Fruit fly (Drosophila melanogaster) whole organism, embryonic: ENCODE data around the gene hll.

Source experiments
- Bdp1 ChIP-seq: fragments of 200-800 bp; sonication (Bioruptor generic); optimal IDR thresholded peaks from 3 replicates; lab custom pipeline; 2016; ENCODE audit warnings: missing biosample characterization, missing genetic modification characterization
- Bgb ChIP-seq: fragments of 200-800 bp; sonication (Bioruptor generic); IDR thresholded peaks from 2 replicates; pipeline ENCODE4 v1.3.6; 2022; ENCODE audit warnings: missing biosample characterization, missing genetic modification characterization; ENCODE audit not compliant: partially characterized antibody
- BtbVII ChIP-seq: fragments of 200-800 bp; sonication (Bioruptor generic); optimal IDR thresholded peaks from 3 replicates; lab custom pipeline; 2017; ENCODE audit warnings: missing biosample characterization, mild to moderate bottlenecking, missing genetic modification characterization
- CG10366 ChIP-seq: fragments of 200-800 bp; sonication (Bioruptor generic); IDR thresholded peaks from 2 replicates; pipeline ENCODE4 v1.3.6; 2022; ENCODE audit warnings: missing biosample characterization, missing genetic modification characterization
- CG10462 ChIP-seq: fragments of 200-800 bp; sonication (Bioruptor generic); optimal IDR thresholded peaks from 2 replicates; lab custom pipeline; 2016; ENCODE audit warnings: missing biosample characterization, missing genetic modification characterization
- CG10543 ChIP-seq: fragments of 200-800 bp; sonication (Bioruptor generic); optimal IDR thresholded peaks from 3 replicates; lab custom pipeline; 2017; ENCODE audit warnings: missing biosample characterization, mild to moderate bottlenecking, missing genetic modification characterization, moderate library complexity
- CG11504 ChIP-seq: fragments of 200-800 bp; sonication (Bioruptor generic); optimal IDR thresholded peaks from 3 replicates; lab custom pipeline; 2019; ENCODE audit warnings: missing biosample characterization, mild to moderate bottlenecking, missing genetic modification characterization, moderate library complexity
- CG1233 ChIP-seq: fragments of 200-800 bp; sonication (Bioruptor generic); optimal IDR thresholded peaks from 4 replicates; lab custom pipeline; 2018; ENCODE audit warnings: missing biosample characterization, mild to moderate bottlenecking, missing genetic modification characterization
- CG12659 ChIP-seq: fragments of 200-800 bp; sonication (Bioruptor generic); optimal IDR thresholded peaks from 3 replicates; lab custom pipeline; 2017; ENCODE audit warnings: mild to moderate bottlenecking, missing biosample characterization, missing genetic modification reagents, missing genetic modification characterization
- CG13296 ChIP-seq: fragments of 200-800 bp; sonication (Bioruptor generic); optimal IDR thresholded peaks from 3 replicates; lab custom pipeline; 2018; ENCODE audit warnings: missing biosample characterization, mild to moderate bottlenecking, missing genetic modification characterization
- CG15601 ChIP-seq: fragments of 200-800 bp; sonication (Bioruptor generic); optimal IDR thresholded peaks from 3 replicates; lab custom pipeline; 2019; ENCODE audit warnings: missing biosample characterization, mild to moderate bottlenecking, missing genetic modification characterization, moderate library complexity
- CG16813 ChIP-seq: fragments of 200-800 bp; sonication (Bioruptor generic); IDR thresholded peaks from 3 replicates; pipeline ENCODE4 v1.3.6; 2022; ENCODE audit warnings: missing biosample characterization, missing genetic modification characterization; ENCODE audit not compliant: partially characterized antibody
- CG17385 ChIP-seq: fragments of 200-800 bp; sonication (Bioruptor generic); optimal IDR thresholded peaks from 3 replicates; lab custom pipeline; 2018; ENCODE audit warnings: missing biosample characterization, mild to moderate bottlenecking, missing genetic modification characterization
- CG2199 ChIP-seq: fragments of 200-800 bp; sonication (Bioruptor generic); IDR thresholded peaks from 3 replicates; pipeline ENCODE4 v1.3.6; 2022; ENCODE audit warnings: missing biosample characterization, missing genetic modification characterization
- CG3847 ChIP-seq: fragments of 200-800 bp; sonication (Bioruptor generic); IDR thresholded peaks from 2 replicates; pipeline ENCODE4 v1.3.6; 2022; ENCODE audit warnings: missing biosample characterization, missing genetic modification characterization
- CG4282 ChIP-seq: fragments of 200-800 bp; sonication (Bioruptor generic); optimal IDR thresholded peaks from 2 replicates; lab custom pipeline; 2016; ENCODE audit warnings: missing biosample characterization, missing genetic modification characterization
- CG6765 ChIP-seq: fragments of 200-800 bp; sonication (Bioruptor generic); optimal IDR thresholded peaks from 3 replicates; lab custom pipeline; 2017; ENCODE audit warnings: missing biosample characterization, mild to moderate bottlenecking, missing genetic modification characterization
- CG8944 ChIP-seq: fragments of 200-800 bp; sonication (Bioruptor generic); optimal IDR thresholded peaks from 3 replicates; lab custom pipeline; 2016; ENCODE audit warnings: missing biosample characterization, missing genetic modification characterization
- CG9215 ChIP-seq: fragments of 200-800 bp; sonication (Bioruptor generic); IDR thresholded peaks from 2 replicates; pipeline ENCODE4 v1.3.6; 2022; ENCODE audit warnings: missing biosample characterization, missing genetic modification characterization
- CG9437 ChIP-seq: fragments of 200-800 bp; sonication (Bioruptor generic); optimal IDR thresholded peaks from 2 replicates; lab custom pipeline; 2018; ENCODE audit warnings: missing biosample characterization, mild to moderate bottlenecking, missing genetic modification characterization
- CTCF ChIP-seq: fragments of 200-800 bp; sonication (Bioruptor generic); optimal IDR thresholded peaks from 2 replicates; lab custom pipeline; 2017; ENCODE audit warnings: missing biosample characterization, mild to moderate bottlenecking, missing genetic modification characterization, moderate library complexity
- Drgx ChIP-seq: fragments of 200-800 bp; sonication (Bioruptor generic); IDR thresholded peaks from 2 replicates; pipeline ENCODE4 v1.3.6; 2022; ENCODE audit warnings: missing biosample characterization, missing genetic modification characterization
- Ets65A ChIP-seq: fragments of 200-800 bp; sonication (Bioruptor generic); peaks from one replicate; lab custom pipeline; 2016; ENCODE audit warnings: missing biosample characterization, missing genetic modification characterization
- Lhr ChIP-seq: fragments of 200-800 bp; sonication (Bioruptor generic); optimal IDR thresholded peaks from 3 replicates; lab custom pipeline; 2017; ENCODE audit warnings: mild to moderate bottlenecking, missing biosample characterization, missing genetic modification reagents, missing genetic modification characterization
- Meics ChIP-seq: fragments of 200-800 bp; sonication (Bioruptor generic); optimal IDR thresholded peaks from 2 replicates; lab custom pipeline; 2017; ENCODE audit warnings: missing biosample characterization, mild to moderate bottlenecking, missing genetic modification characterization
- Rfx ChIP-seq: fragments of 200-800 bp; sonication (Bioruptor generic); IDR thresholded peaks from 2 replicates; pipeline ENCODE4 v1.3.6; 2022; ENCODE audit warnings: missing biosample characterization, missing genetic modification characterization
- Sry-β ChIP-seq: fragments of 200-800 bp; sonication (Bioruptor generic); optimal IDR thresholded peaks from 2 replicates; lab custom pipeline; 2018; ENCODE audit warnings: missing biosample characterization, mild to moderate bottlenecking, missing genetic modification characterization, moderate library complexity
- al ChIP-seq: fragments of 200-800 bp; sonication (Bioruptor generic); IDR thresholded peaks from 2 replicates; pipeline ENCODE4 v1.3.6; 2022; ENCODE audit warnings: missing biosample characterization, missing genetic modification characterization
- btn ChIP-seq: fragments of 200-800 bp; sonication (Bioruptor generic); optimal IDR thresholded peaks from 2 replicates; lab custom pipeline; 2016; ENCODE audit warnings: missing biosample characterization, missing genetic modification characterization
- chinmo ChIP-seq: fragments of 200-800 bp; sonication (Bioruptor generic); IDR thresholded peaks from 4 replicates; pipeline ENCODE4 v1.3.6; 2022; ENCODE audit warnings: missing biosample characterization, missing genetic modification characterization; ENCODE audit not compliant: partially characterized antibody
- kah ChIP-seq: fragments of 200-800 bp; sonication (Bioruptor generic); optimal IDR thresholded peaks from 2 replicates; lab custom pipeline; 2018; ENCODE audit warnings: missing biosample characterization, mild to moderate bottlenecking, missing genetic modification characterization
- ken ChIP-seq: fragments of 200-800 bp; sonication (Bioruptor generic); IDR thresholded peaks from 3 replicates; pipeline ENCODE4 v1.3.6; 2022; ENCODE audit warnings: missing biosample characterization, missing genetic modification characterization
- mam ChIP-seq: fragments of 200-800 bp; sonication (Bioruptor generic); optimal IDR thresholded peaks from 3 replicates; lab custom pipeline; 2016; ENCODE audit warnings: missing biosample characterization, missing genetic modification characterization
- pita ChIP-seq: fragments of 200-800 bp; sonication (Bioruptor generic); optimal IDR thresholded peaks from 2 replicates; lab custom pipeline; 2017; ENCODE audit warnings: missing biosample characterization, mild to moderate bottlenecking, missing genetic modification characterization
- pros ChIP-seq: fragments of 200-800 bp; sonication (Bioruptor generic); optimal IDR thresholded peaks from 3 replicates; lab custom pipeline; 2019; ENCODE audit warnings: missing biosample characterization, mild to moderate bottlenecking, missing genetic modification characterization, moderate library complexity
- scrt ChIP-seq: fragments of 200-800 bp; sonication (Bioruptor generic); optimal IDR thresholded peaks from 2 replicates; lab custom pipeline; 2018; ENCODE audit warnings: missing biosample characterization, mild to moderate bottlenecking, missing genetic modification characterization, moderate library complexity
- sens ChIP-seq: fragments of 200-800 bp; sonication (Bioruptor generic); peaks from one replicate; lab custom pipeline; 2016; ENCODE audit warnings: missing biosample characterization, missing genetic modification characterization
- sob ChIP-seq: fragments of 200-800 bp; sonication (Bioruptor generic); IDR thresholded peaks from 2 replicates; pipeline ENCODE4 v1.3.6; 2022; ENCODE audit warnings: missing biosample characterization, missing genetic modification characterization
- tin ChIP-seq: fragments of 200-800 bp; sonication (Bioruptor generic); optimal IDR thresholded peaks from 3 replicates; lab custom pipeline; 2016; ENCODE audit warnings: missing biosample characterization, missing genetic modification characterization
- vvl ChIP-seq: fragments of 200-800 bp; sonication (Bioruptor generic); IDR thresholded peaks from 2 replicates; pipeline ENCODE4 v1.3.6; 2022; ENCODE audit warnings: missing biosample characterization, missing genetic modification characterization
- zfh2 ChIP-seq: fragments of 200-800 bp; sonication (Bioruptor generic); optimal IDR thresholded peaks from 2 replicates; lab custom pipeline; 2016; ENCODE audit warnings: missing biosample characterization, missing genetic modification characterization

Gene hll

DNA sequence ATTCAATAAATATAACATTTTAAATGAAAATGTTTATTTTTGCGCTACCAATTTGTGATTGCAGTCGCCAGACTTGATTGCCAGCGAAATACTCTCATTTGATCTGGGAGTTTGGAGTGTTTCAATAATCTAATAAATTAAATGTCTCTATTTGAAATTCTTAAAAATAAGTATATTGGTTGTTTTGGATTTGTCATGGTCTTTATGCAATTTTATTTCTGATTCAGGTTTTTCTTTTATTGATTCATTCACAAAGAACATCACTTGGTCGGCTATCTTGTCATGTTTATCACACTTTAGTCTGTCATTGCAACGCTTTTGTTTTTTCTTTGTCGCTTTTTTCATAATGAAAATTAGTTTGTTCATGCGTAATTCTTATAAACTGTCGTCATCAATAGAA lies 27.8 kb upstream of the hll start:
- TF ChIP-seq Ets65A (GFP tag; lab: Kevin White, UChicago) (peak; percentile 92), Rfx (GFP tag; lab: Robert Waterston, UW) (no peak), Drgx (GFP tag; lab: Robert Waterston, UW) (peak; percentile 68; the same call in 1 of the 2 replicates)

DNA sequence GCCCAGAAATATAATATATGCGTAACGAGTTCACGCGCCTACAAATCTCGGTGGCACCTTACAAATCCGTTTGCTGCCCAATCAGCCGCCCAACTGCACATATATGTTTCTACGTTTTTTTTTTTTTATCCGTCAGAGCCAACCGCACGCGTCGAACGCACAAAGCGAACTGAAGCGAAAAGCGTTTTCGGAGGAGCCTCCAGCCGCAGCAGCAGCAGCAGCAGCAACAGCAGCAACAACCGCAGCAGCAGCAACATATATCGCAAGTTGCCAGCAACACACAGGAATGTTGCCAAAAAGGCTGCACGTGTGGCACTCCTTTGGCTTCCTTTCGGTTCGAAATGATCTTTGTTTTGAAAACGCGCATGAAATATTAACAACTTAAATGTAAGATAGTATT lies 25.7 kb upstream of the hll start, which contains the start of gene rk:
rk (minus strand) TSS at position 171 of the 400 bp plus-strand sequence.
- peak; percentile 10; the same call in 1 of the 2 replicates for TF ChIP-seq CG9215
- TF ChIP-seq CG6765: no peak
- TF ChIP-seq CG11504 (tag; lab: Kevin White, UChicago): peak; percentile 95

DNA sequence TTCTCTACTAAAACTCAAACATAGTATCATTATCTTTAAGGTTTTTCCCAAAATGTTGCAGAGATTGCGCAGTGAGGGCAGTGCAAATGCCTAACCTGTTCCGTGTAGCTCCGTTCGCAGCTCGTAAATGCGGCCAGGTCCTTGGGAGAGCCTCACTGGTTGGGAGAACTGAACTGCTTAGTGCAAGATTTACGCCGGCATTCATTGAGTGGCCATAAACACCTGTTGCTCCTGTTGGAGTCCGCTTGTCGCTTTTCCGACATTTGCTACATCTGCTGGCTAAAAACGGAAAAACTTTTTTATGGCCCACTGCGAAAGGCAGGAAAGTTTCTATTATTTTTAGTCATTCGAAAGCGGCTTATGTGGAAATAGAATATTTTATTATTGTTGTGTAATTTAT lies 24.9 kb upstream of the hll start:
- no peak for TF ChIP-seq pros (GFP tag; lab: Kevin White, UChicago)
- TF ChIP-seq btn: no peak
- no peak for TF ChIP-seq kah (GFP tag; lab: Kevin White, UChicago)
- TF ChIP-seq CG11504 (tag; lab: Kevin White, UChicago): peak; percentile 77
- 0 out of 4 replicates have a peak, but pooled peaks have one; percentile 13 for TF ChIP-seq chinmo (GFP tag; lab: Robert Waterston, UW)
- no peak for TF ChIP-seq CG2199 (GFP tag; lab: Robert Waterston, UW)
- no peak for TF ChIP-seq CG8944 (GFP tag; lab: Kevin White, UChicago)
- TF ChIP-seq CG9437 (GFP tag; lab: Kevin White, UChicago): no peak
- peak; percentile 53 for TF ChIP-seq scrt (GFP tag; lab: Kevin White, UChicago)
- no peak for TF ChIP-seq zfh2

DNA sequence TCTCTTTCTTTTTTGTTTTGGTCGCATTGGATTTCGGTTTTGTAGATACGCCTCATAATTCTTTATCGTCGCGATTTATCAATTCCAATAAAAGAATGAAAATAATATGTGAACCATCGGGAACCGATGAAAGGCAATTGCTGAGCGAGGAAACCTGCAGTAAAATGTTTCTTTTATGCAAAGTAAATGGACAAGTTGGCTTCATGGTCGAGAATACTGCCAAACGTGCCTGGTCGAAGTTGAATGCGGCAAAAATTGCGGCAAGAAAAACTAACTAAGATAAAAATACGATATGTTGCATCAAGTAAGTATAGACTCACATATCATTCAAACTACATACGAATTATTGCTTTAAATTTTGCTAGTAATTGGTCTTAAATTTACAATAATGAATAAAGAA lies 19.0 kb upstream of the hll start, which contains the start of gene CG42692:
CG42692 (plus strand) TSS at position 301 of the 400 bp plus-strand sequence.
- TF ChIP-seq Ets65A (GFP tag; lab: Kevin White, UChicago) (peak; percentile 10), sens (GFP tag; lab: Kevin White, UChicago) (peak; percentile 7), CG10462 (no peak)
- TF ChIP-seq, all 482 proteins: peak for 2

DNA sequence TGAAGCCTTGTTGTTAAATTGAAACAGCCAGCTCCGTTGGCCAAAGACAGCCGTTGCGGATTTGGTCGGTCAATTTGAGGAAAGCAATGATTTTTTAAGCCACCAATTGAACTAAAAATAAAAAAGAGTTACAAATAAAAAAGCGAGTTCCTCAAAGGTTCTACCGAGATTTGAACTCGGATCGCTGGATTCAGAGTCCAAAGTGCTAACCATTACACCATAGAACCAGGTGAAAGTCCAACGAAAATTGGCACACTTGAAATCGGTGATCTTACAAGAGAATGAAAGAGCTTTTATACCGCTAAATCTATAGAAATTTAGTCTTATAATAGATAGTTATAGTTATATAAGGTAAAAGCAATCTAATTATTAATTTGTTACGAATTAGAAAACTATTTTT lies 16.4 kb upstream of the hll start:
- TF ChIP-seq CG16813: peak; percentile 32; the same call in 1 of the 3 replicates
- peak; percentile 87 for TF ChIP-seq Bdp1 (GFP tag; lab: Kevin White, UChicago)
- TF ChIP-seq CG11504 (tag; lab: Kevin White, UChicago): no peak

DNA sequence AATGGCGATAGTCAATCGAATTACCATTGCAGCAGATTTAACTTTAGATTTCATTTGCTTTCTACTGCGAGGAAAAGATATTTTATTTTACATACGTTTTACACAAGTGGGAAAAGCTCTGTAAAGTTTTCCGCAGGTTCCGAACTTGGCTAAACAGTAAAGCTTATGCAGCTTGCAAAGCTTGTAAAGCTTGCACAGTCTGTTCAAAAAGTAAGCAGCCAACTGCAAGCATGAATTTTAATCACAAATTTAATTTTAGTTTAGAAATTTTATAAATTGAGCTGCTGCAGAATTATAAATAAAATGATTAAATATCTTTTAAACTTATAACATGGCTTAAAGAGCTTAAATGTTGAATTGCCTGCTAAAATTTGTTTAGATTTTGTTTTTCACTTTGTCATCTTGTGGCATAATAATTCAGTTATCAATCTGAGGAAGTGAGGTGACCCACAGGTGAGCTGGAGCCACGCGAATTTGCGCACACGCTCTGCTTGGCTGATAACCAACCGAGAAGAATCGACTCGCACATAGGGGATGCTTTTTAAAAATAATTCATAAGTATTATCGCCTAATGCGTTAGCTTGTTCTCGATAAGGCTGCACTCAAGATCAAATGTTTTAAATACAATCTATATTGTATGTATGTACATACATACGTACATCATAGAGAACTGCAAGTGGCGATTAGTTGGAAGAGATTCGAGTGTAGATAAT lies 15.1 kb upstream of the hll start:
- TF ChIP-seq CG17385 (GFP tag; lab: Kevin White, UChicago) (peak; percentile 31), CG10543 (GFP tag; lab: Kevin White, UChicago) (no peak), CG1233 (GFP tag; lab: Kevin White, UChicago) (peak; percentile 16), Lhr (GFP tag; lab: Kevin White, UChicago) (peak; percentile 4), sob (GFP tag; lab: Robert Waterston, UW) (peak; percentile 64), CG15601 (tag; lab: Kevin White, UChicago) (peak; percentile 14), Meics (GFP tag; lab: Kevin White, UChicago) (peak; percentile 67), al (peak; percentile 39; the same call in 1 of the 2 replicates), CTCF (GFP tag; lab: Kevin White, UChicago) (peak; percentile 83), pita (GFP tag; lab: Kevin White, UChicago) (peak; percentile 47), Rfx (GFP tag; lab: Robert Waterston, UW) (peak; percentile 83), tin (GFP tag; lab: Kevin White, UChicago) (peak; percentile 3), CG10366 (GFP tag; lab: Robert Waterston, UW) (peak; percentile 48), CG12659 (GFP tag; lab: Kevin White, UChicago) (peak; percentile 12), Sry-β (GFP tag; lab: Kevin White, UChicago) (no peak), CG3847 (peak; percentile 56; the same call in 1 of the 2 replicates), Bgb (peak; percentile 67; the same call in 1 of the 2 replicates), CG13296 (peak; percentile 32), mam (GFP tag; lab: Kevin White, UChicago) (peak; percentile 22), vvl (GFP tag; lab: Robert Waterston, UW) (peak; percentile 84), ken (GFP tag; lab: Robert Waterston, UW) (0 out of 3 replicates have a peak, but pooled peaks have one; percentile 50), CG4282 (GFP tag; lab: Kevin White, UChicago) (no peak), BtbVII (GFP tag; lab: Kevin White, UChicago) (no peak)
